Fruit fly (Drosophila melanogaster): Measurements from ENCODE around the gene Zip71B.

DNA sequence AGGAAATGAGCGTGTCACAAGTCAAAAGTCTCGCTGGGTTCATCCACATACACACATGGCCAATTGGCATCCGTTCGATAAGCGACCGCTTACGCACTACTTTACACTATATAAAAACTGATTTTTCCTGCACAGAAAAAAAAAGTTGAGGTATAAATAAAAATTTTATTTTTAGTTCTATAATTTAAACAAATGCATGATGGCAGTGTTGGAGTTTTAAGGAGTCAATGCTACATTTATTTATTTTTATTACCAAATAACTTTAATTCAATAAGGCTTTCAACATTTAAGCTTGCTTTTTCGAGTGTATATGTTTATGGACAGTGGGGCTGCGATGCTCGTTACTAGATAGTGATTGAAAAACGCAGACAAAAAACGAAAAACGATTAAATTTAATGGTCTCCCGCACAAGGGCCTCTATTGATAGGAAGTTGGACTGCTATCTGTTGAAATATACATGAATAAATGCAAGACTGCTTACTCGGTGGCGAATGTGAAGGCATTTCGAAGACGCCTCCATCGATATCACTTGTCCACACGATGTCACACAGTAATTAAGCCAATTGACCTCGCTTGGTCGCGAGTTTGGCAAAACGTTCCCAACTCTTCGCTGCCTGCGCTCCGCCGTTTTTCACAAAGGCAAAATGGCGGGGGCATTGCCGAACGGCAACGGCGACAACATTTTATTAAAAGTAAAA is 19.7 kb downstream of the Zip71B start:
- TF ChIP-seq CG34406 (GFP tag; optimal IDR thresholded peaks at IDR 0.05) (peak; percentile 76), svp (GFP tag) (peak; percentile 67), Met (GFP tag; optimal IDR thresholded peaks at IDR 0.05) (peak; percentile 59), Blimp-1 (GFP tag; optimal IDR thresholded peaks at IDR 0.05) (no peak), fkh (GFP tag; optimal IDR thresholded peaks at IDR 0.05) (no peak), Hr4 (GFP tag; optimal IDR thresholded peaks at IDR 0.05) (peak; percentile 86), OdsH (GFP tag; optimal IDR thresholded peaks at IDR 0.05) (peak; percentile 82), vri (GFP tag; optimal IDR thresholded peaks at IDR 0.05) (no peak), CG6854 (GFP tag; optimal IDR thresholded peaks at IDR 0.05) (no peak), CG16779 (tag; optimal IDR thresholded peaks at IDR 0.05) (peak; percentile 64), CG1621 (tag; optimal IDR thresholded peaks at IDR 0.05) (peak; percentile 64), pdm3 (GFP tag; optimal IDR thresholded peaks at IDR 0.05) (peak; percentile 77)

All from whole organism, prepupa.